Fruit fly (Drosophila melanogaster) whole organism, embryonic: Measurements from ENCODE around the gene CG43156.

Source experiments
- CG1024 ChIP-seq: fragments of 200-800 bp; sonication (Bioruptor generic); IDR thresholded peaks from 2 replicates; pipeline ENCODE4 v1.3.6; 2022; ENCODE audit warnings: missing biosample characterization, missing genetic modification characterization
- CG11560 ChIP-seq: fragments of 200-800 bp; sonication (Bioruptor generic); IDR thresholded peaks from 3 replicates; pipeline ENCODE4 v1.3.6; 2022; ENCODE audit warnings: missing biosample characterization, missing genetic modification characterization
- CG12219 ChIP-seq: fragments of 200-800 bp; sonication (Bioruptor generic); optimal IDR thresholded peaks from 3 replicates; lab custom pipeline; 2018; ENCODE audit warnings: missing biosample characterization, mild to moderate bottlenecking, missing genetic modification characterization
- CG13894 ChIP-seq: fragments of 200-800 bp; sonication (Bioruptor generic); optimal IDR thresholded peaks from 3 replicates; lab custom pipeline; 2018; ENCODE audit warnings: missing biosample characterization, mild to moderate bottlenecking, missing genetic modification characterization, moderate library complexity
- CG14441 ChIP-seq: fragments of 200-800 bp; sonication (Bioruptor generic); IDR thresholded peaks from 2 replicates; pipeline ENCODE4 v1.3.6; 2022; ENCODE audit warnings: missing biosample characterization, missing genetic modification characterization
- CG15514 ChIP-seq: fragments of 200-800 bp; sonication (Bioruptor generic); optimal IDR thresholded peaks from 3 replicates; lab custom pipeline; 2017; ENCODE audit warnings: missing biosample characterization, missing genetic modification characterization, mild to moderate bottlenecking, moderate library complexity, missing genetic modification reagents
- CG16813 ChIP-seq: fragments of 200-800 bp; sonication (Bioruptor generic); IDR thresholded peaks from 3 replicates; pipeline ENCODE4 v1.3.6; 2022; ENCODE audit warnings: missing biosample characterization, missing genetic modification characterization; ENCODE audit not compliant: partially characterized antibody
- CG17385 ChIP-seq: fragments of 200-800 bp; sonication (Bioruptor generic); optimal IDR thresholded peaks from 3 replicates; lab custom pipeline; 2018; ENCODE audit warnings: missing biosample characterization, mild to moderate bottlenecking, missing genetic modification characterization
- CG18599 ChIP-seq: fragments of 200-800 bp; sonication (Bioruptor generic); optimal IDR thresholded peaks from 3 replicates; lab custom pipeline; 2017; ENCODE audit warnings: missing biosample characterization, missing genetic modification characterization, mild to moderate bottlenecking, moderate library complexity, missing genetic modification reagents
- CG30020 ChIP-seq: fragments of 200-800 bp; optimal IDR thresholded peaks from 2 replicates; lab custom pipeline; 2019; ENCODE audit warnings: missing biosample characterization, mild to moderate bottlenecking, missing genetic modification characterization, moderate library complexity
- CG3407 ChIP-seq: fragments of 200-800 bp; sonication (Bioruptor generic); optimal IDR thresholded peaks from 2 replicates; lab custom pipeline; 2018; ENCODE audit warnings: missing biosample characterization, mild to moderate bottlenecking, missing genetic modification characterization
- CG3847 ChIP-seq: fragments of 200-800 bp; sonication (Bioruptor generic); IDR thresholded peaks from 2 replicates; pipeline ENCODE4 v1.3.6; 2022; ENCODE audit warnings: missing biosample characterization, missing genetic modification characterization
- CG6791 ChIP-seq: fragments of 200-800 bp; sonication (Bioruptor generic); IDR thresholded peaks from 3 replicates; pipeline ENCODE4 v1.3.6; 2022; ENCODE audit warnings: missing biosample characterization, missing genetic modification characterization; ENCODE audit not compliant: partially characterized antibody
- CG8290 ChIP-seq, 3 experiments: fragments of 200-800 bp; sonication (Bioruptor generic); optimal IDR thresholded peaks; 2 replicates each; lab custom pipeline; 2016 to 2019; ENCODE audit warnings: missing biosample characterization in 3 of 3, missing genetic modification characterization in 3 of 3, mild to moderate bottlenecking in 2 of 3, moderate library complexity in 1 of 3
- CG8388 ChIP-seq: fragments of 200-800 bp; sonication (Bioruptor generic); optimal IDR thresholded peaks from 2 replicates; lab custom pipeline; 2019; ENCODE audit warnings: missing biosample characterization, mild to moderate bottlenecking, missing genetic modification characterization, moderate library complexity
- CG9437 ChIP-seq: fragments of 200-800 bp; sonication (Bioruptor generic); optimal IDR thresholded peaks from 2 replicates; lab custom pipeline; 2018; ENCODE audit warnings: missing biosample characterization, mild to moderate bottlenecking, missing genetic modification characterization
- CkIIα-i1 ChIP-seq: fragments of 200-800 bp; sonication (Bioruptor generic); IDR thresholded peaks from 2 replicates; pipeline ENCODE4 v1.3.6; 2022; ENCODE audit warnings: missing biosample characterization, missing genetic modification characterization
- Dip2 ChIP-seq: fragments of 200-800 bp; sonication (Bioruptor generic); IDR thresholded peaks from 2 replicates; pipeline ENCODE4 v1.3.6; 2022; ENCODE audit warnings: missing biosample characterization, missing genetic modification characterization
- Doc3 ChIP-seq: fragments of 200-800 bp; sonication (Bioruptor generic); IDR thresholded peaks from 3 replicates; pipeline ENCODE4 v1.3.6; 2022; ENCODE audit warnings: missing biosample characterization, missing genetic modification characterization; ENCODE audit not compliant: partially characterized antibody
- Dref ChIP-seq: fragments of 200-800 bp; sonication (Bioruptor generic); IDR thresholded peaks from 2 replicates; pipeline ENCODE4 v1.3.6; 2022; ENCODE audit warnings: missing biosample characterization, missing genetic modification characterization
- E2f2 ChIP-seq: fragments of 200-800 bp; sonication (Bioruptor generic); IDR thresholded peaks from 2 replicates; pipeline ENCODE4 v1.3.6; 2022; ENCODE audit warnings: missing biosample characterization, missing genetic modification characterization
- Eip74EF ChIP-seq, 2 experiments: fragments of 200-800 bp in 1 of 2; fragments of >200 bp in 1 of 2; sonication (Bioruptor generic) in 1 of 2; optimal IDR thresholded peaks; 2 replicates each; lab custom pipeline; 2017 to 2019; ENCODE audit warnings: missing biosample characterization in 2 of 2, missing genetic modification characterization in 2 of 2, mild to moderate bottlenecking in 1 of 2, moderate library complexity in 1 of 2
- HLH54F ChIP-seq: fragments of 200-800 bp; sonication (Bioruptor generic); optimal IDR thresholded peaks from 3 replicates; lab custom pipeline; 2016; ENCODE audit warnings: missing biosample characterization, missing genetic modification characterization
- Hr51 ChIP-seq, 2 experiments: fragments of 200-800 bp; sonication (Bioruptor generic); optimal IDR thresholded peaks; 2 replicates in 1 of 2; 3 replicates in 1 of 2; lab custom pipeline; 2016 to 2018; ENCODE audit warnings: missing biosample characterization in 2 of 2, missing genetic modification characterization in 2 of 2, mild to moderate bottlenecking in 1 of 2, moderate library complexity in 1 of 2
- Meics ChIP-seq: fragments of 200-800 bp; sonication (Bioruptor generic); optimal IDR thresholded peaks from 2 replicates; lab custom pipeline; 2017; ENCODE audit warnings: missing biosample characterization, mild to moderate bottlenecking, missing genetic modification characterization
- Oaz ChIP-seq: fragments of 200-800 bp; sonication (Bioruptor generic); IDR thresholded peaks from 2 replicates; pipeline ENCODE4 v1.3.6; 2022; ENCODE audit warnings: missing biosample characterization, missing genetic modification characterization
- PHDP ChIP-seq: fragments of 200-800 bp; sonication (Bioruptor generic); optimal IDR thresholded peaks from 3 replicates; lab custom pipeline; 2018; ENCODE audit warnings: missing biosample characterization, mild to moderate bottlenecking, missing genetic modification characterization, moderate library complexity
- Sox102F ChIP-seq: fragments of 200-800 bp; sonication (Bioruptor generic); optimal IDR thresholded peaks from 2 replicates; lab custom pipeline; 2018; ENCODE audit warnings: missing biosample characterization, mild to moderate bottlenecking, missing genetic modification characterization, moderate library complexity
- Spps ChIP-seq: fragments of 200-800 bp; sonication (Bioruptor generic); optimal IDR thresholded peaks from 2 replicates; lab custom pipeline; 2018; ENCODE audit warnings: missing biosample characterization, mild to moderate bottlenecking, missing genetic modification characterization
- bab2 ChIP-seq: fragments of 200-800 bp; sonication (Bioruptor generic); optimal IDR thresholded peaks from 2 replicates; lab custom pipeline; 2016; ENCODE audit warnings: missing biosample characterization, missing genetic modification characterization
- crp ChIP-seq, 2 experiments: fragments of 200-800 bp; sonication (Bioruptor generic); optimal IDR thresholded peaks; 2 replicates in 1 of 2; 3 replicates in 1 of 2; lab custom pipeline; 2017; ENCODE audit warnings: missing biosample characterization in 2 of 2, missing genetic modification characterization in 2 of 2, mild to moderate bottlenecking in 1 of 2, moderate library complexity in 1 of 2
- dpn ChIP-seq, 2 experiments: fragments of 200-800 bp; sonication (Bioruptor generic); optimal IDR thresholded peaks; 3 replicates each; lab custom pipeline; 2016; ENCODE audit warnings: missing biosample characterization in 2 of 2, missing genetic modification characterization in 2 of 2
- gce ChIP-seq: fragments of 200-800 bp; sonication (Bioruptor generic); IDR thresholded peaks from 3 replicates; pipeline ENCODE4 v1.3.6; 2022; ENCODE audit warnings: missing biosample characterization, missing genetic modification characterization
- gcm2 ChIP-seq: fragments of 200-800 bp; sonication (Bioruptor generic); optimal IDR thresholded peaks from 2 replicates; lab custom pipeline; 2016; ENCODE audit warnings: missing biosample characterization, missing genetic modification characterization
- gsb ChIP-seq: fragments of 200-800 bp; sonication (Bioruptor generic); IDR thresholded peaks from 2 replicates; pipeline ENCODE4 v1.3.6; 2022; ENCODE audit warnings: missing biosample characterization, missing genetic modification characterization
- klu ChIP-seq: fragments of 200-800 bp; sonication (Bioruptor generic); IDR thresholded peaks from 2 replicates; pipeline ENCODE4 v1.3.6; 2022; ENCODE audit warnings: missing biosample characterization, missing genetic modification characterization
- lov ChIP-seq, 2 experiments: fragments of 200-800 bp in 1 of 2; fragments of >200 bp in 1 of 2; sonication (Bioruptor generic) in 1 of 2; IDR thresholded peaks in 1 of 2; optimal IDR thresholded peaks in 1 of 2; 2 replicates in 1 of 2; 3 replicates in 1 of 2; pipeline versions ENCODE4 v1.3.6 to Lab custom; 2017 to 2022; ENCODE audit warnings: missing biosample characterization in 1 of 2, missing genetic modification characterization in 1 of 2
- oc ChIP-seq: fragments of 200-800 bp; sonication (Bioruptor generic); optimal IDR thresholded peaks from 2 replicates; lab custom pipeline; 2018; ENCODE audit warnings: missing biosample characterization, mild to moderate bottlenecking, missing genetic modification characterization, moderate library complexity
- odd ChIP-seq: fragments of 200-800 bp; sonication (Bioruptor generic); optimal IDR thresholded peaks from 2 replicates; lab custom pipeline; 2017; ENCODE audit warnings: missing biosample characterization, mild to moderate bottlenecking, missing genetic modification characterization
- pb ChIP-seq: fragments of 200-800 bp; sonication (Bioruptor generic); optimal IDR thresholded peaks from 3 replicates; lab custom pipeline; 2016; ENCODE audit warnings: missing biosample characterization, missing genetic modification characterization
- row ChIP-seq: fragments of 200-800 bp; sonication (Bioruptor generic); IDR thresholded peaks from 3 replicates; pipeline ENCODE4 v1.3.6; 2022; ENCODE audit warnings: missing biosample characterization, missing genetic modification characterization
- scrt ChIP-seq: fragments of 200-800 bp; sonication (Bioruptor generic); optimal IDR thresholded peaks from 2 replicates; lab custom pipeline; 2018; ENCODE audit warnings: missing biosample characterization, mild to moderate bottlenecking, missing genetic modification characterization, moderate library complexity
- sima ChIP-seq: fragments of 200-800 bp; sonication (Bioruptor generic); optimal IDR thresholded peaks from 2 replicates; lab custom pipeline; 2016; ENCODE audit warnings: missing biosample characterization, missing genetic modification characterization
- sob ChIP-seq: fragments of 200-800 bp; sonication (Bioruptor generic); IDR thresholded peaks from 2 replicates; pipeline ENCODE4 v1.3.6; 2022; ENCODE audit warnings: missing biosample characterization, missing genetic modification characterization
- tll ChIP-seq, 2 experiments: fragments of 200-800 bp in 1 of 2; fragments of >200 bp in 1 of 2; sonication (Bioruptor generic) in 1 of 2; optimal IDR thresholded peaks; 2 replicates each; lab custom pipeline; 2017 to 2019; ENCODE audit warnings: missing biosample characterization in 2 of 2, missing genetic modification characterization in 2 of 2, mild to moderate bottlenecking in 1 of 2, moderate library complexity in 1 of 2
- tup ChIP-seq: fragments of 200-800 bp; sonication (Bioruptor generic); optimal IDR thresholded peaks from 2 replicates; lab custom pipeline; 2016; ENCODE audit warnings: missing biosample characterization, mild to moderate bottlenecking, missing genetic modification characterization, moderate library complexity
- unpg ChIP-seq: fragments of 200-800 bp; sonication (Bioruptor generic); optimal IDR thresholded peaks from 3 replicates; lab custom pipeline; 2018; ENCODE audit warnings: missing biosample characterization, mild to moderate bottlenecking, missing genetic modification characterization, moderate library complexity
- zen ChIP-seq: fragments of 200-800 bp; sonication (Bioruptor generic); optimal IDR thresholded peaks from 3 replicates; lab custom pipeline; 2018; ENCODE audit warnings: missing biosample characterization, mild to moderate bottlenecking, missing genetic modification characterization, moderate library complexity

CG43156 gene

dm6 chrX:11886976-11887375 lies 19.7 kb downstream of the CG43156 start, which contains the start of the genes CG10353 and SelG (continued):
- TF ChIP-seq unpg (GFP tag; lab: Kevin White, UChicago) (peak; percentile 14), lov (optimal IDR thresholded peaks at IDR 0.05; lab: Kevin White, UChicago) (no peak), lov (GFP tag; IDR thresholded peaks at IDR 0.05; lab: Robert Waterston, UW) (no peak), oc (no peak), Dref (GFP tag; lab: Robert Waterston, UW) (peak; percentile 77), pb (no peak), E2f2 (GFP tag; lab: Robert Waterston, UW) (peak; percentile 46; the same call in 1 of the 2 replicates), tll (GFP tag; optimal IDR thresholded peaks at IDR 0.05; lab: Kevin White, UChicago) (peak in 1 of 2 experiments; percentile 36), CG14441 (no peak), CG17385 (GFP tag; lab: Kevin White, UChicago) (peak; percentile 26), odd (GFP tag; lab: Kevin White, UChicago) (no peak), Spps (tag; lab: Kevin White, UChicago) (no peak), bab2 (peak; percentile 37), Doc3 (GFP tag; lab: Robert Waterston, UW) (peak; percentile 74; the same call in 2 of the 3 replicates), CG12219 (GFP tag; lab: Kevin White, UChicago) (no peak), klu (GFP tag; lab: Robert Waterston, UW) (no peak), CG6791 (peak; percentile 87), Meics (peak; percentile 8), gsb (GFP tag; lab: Robert Waterston, UW) (no peak), CG11560 (tag; lab: Robert Waterston, UW) (no peak), CG8388 (GFP tag; lab: Kevin White, UChicago) (no peak), HLH54F (GFP tag; lab: Kevin White, UChicago) (peak; percentile 56), CG8290 (GFP tag; optimal IDR thresholded peaks at IDR 0.05; lab: Kevin White, UChicago) (peak; percentile 48), CG8290 (tag; optimal IDR thresholded peaks at IDR 0.05; lab: Kevin White, UChicago) (peak in 1 of 2 experiments; percentile 85), CG16813 (peak; percentile 79), crp (GFP tag; optimal IDR thresholded peaks at IDR 0.05; lab: Kevin White, UChicago) (peak; percentile 77 to 96), tup (peak; percentile 10), sima (GFP tag; lab: Kevin White, UChicago) (no peak), dpn (GFP tag; optimal IDR thresholded peaks at IDR 0.05; lab: Kevin White, UChicago) (peak; percentile 32 to 76), scrt (GFP tag; lab: Kevin White, UChicago) (peak; percentile 23), Hr51 (GFP tag; optimal IDR thresholded peaks at IDR 0.05; lab: Kevin White, UChicago) (peak in 1 of 2 experiments; percentile 57), CG30020 (tag; lab: Kevin White, UChicago) (peak; percentile 28), gce (GFP tag; lab: Robert Waterston, UW) (no peak), Sox102F (no peak), zen (tag; lab: Kevin White, UChicago) (peak; percentile 25), CG18599 (GFP tag; lab: Kevin White, UChicago) (peak; percentile 26), row (GFP tag; lab: Robert Waterston, UW) (peak; percentile 58), CG9437 (GFP tag; lab: Kevin White, UChicago) (no peak), CG1024 (GFP tag; lab: Robert Waterston, UW) (no peak), CG13894 (tag; lab: Kevin White, UChicago) (peak; percentile 34), gcm2 (GFP tag; lab: Kevin White, UChicago) (no peak), CG3407 (GFP tag; lab: Kevin White, UChicago) (no peak), CG3847 (GFP tag; lab: Robert Waterston, UW) (peak; percentile 68), CG15514 (peak; percentile 77), CkIIα-i1 (GFP tag; lab: Robert Waterston, UW) (no peak), Dip2 (GFP tag; lab: Robert Waterston, UW) (no peak), Oaz (GFP tag; lab: Robert Waterston, UW) (no peak), sob (GFP tag; lab: Robert Waterston, UW) (peak; percentile 53), PHDP (tag; lab: Kevin White, UChicago) (peak; percentile 21), Eip74EF (GFP tag; optimal IDR thresholded peaks at IDR 0.05; lab: Kevin White, UChicago) (no peak)
